Worm (Caenorhabditis elegans): ENCODE results near the gene cyp-34A2.

DNA sequence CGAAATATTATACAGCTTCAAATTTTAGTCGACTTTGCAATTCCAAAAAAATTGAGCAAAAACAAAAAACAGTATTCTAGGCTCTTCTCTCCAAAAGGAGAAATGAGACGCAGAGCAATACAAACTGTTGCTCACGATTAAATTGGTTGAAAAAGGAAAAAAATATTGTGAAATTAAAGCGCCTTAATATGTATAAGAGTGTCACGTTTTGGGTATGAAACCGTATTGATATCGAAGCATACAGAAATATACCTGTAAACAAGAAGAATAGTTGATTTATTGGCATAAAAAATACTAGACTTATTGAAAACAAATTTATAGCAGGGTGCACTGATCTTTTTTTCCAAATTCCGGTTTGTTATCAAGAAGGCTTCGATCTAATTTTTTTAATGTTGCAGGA, 25.1 kb downstream of the cyp-34A2 start, which contains the start of gene M01B2.13:
- TF ChIP-seq lin-13 (GFP tag; optimal IDR thresholded peaks at IDR 0.05) (no peak), mab-5 (tag; optimal IDR thresholded peaks at IDR 0.05) (no peak), unc-55 (GFP tag; optimal IDR thresholded peaks at IDR 0.05) (no peak), snpc-4 (tag; optimal IDR thresholded peaks at IDR 0.05) (no peak), unc-62 (GFP tag; optimal IDR thresholded peaks at IDR 0.05) (no peak), F13H6.1 (tag; optimal IDR thresholded peaks at IDR 0.05) (no peak), egl-27 (tag; optimal IDR thresholded peaks at IDR 0.05) (no peak), aly-2 (tag; optimal IDR thresholded peaks at IDR 0.05) (no peak), ama-1 (optimal IDR thresholded peaks at IDR 0.05) (no peak), R02D3.7 (tag; optimal IDR thresholded peaks at IDR 0.05) (no peak), nhr-237 (tag; optimal IDR thresholded peaks at IDR 0.05) (no peak), ceh-16 (tag; optimal IDR thresholded peaks at IDR 0.05) (no peak), ceh-82 (tag; optimal IDR thresholded peaks at IDR 0.05) (no peak)
